Fruit fly (Drosophila melanogaster) S2 (cell line): ENCODE measurements around the gene CG4911.

ENCODE experiments used
- CG8478 ChIP-seq: fragments of >200 bp; optimal IDR thresholded peaks from 2 replicates; lab custom pipeline; 2018
- CTCF ChIP-seq, 2 experiments: fragments of >200 bp; optimal IDR thresholded peaks; 2 replicates each; lab custom pipeline; 2018

CG4911 gene

DNA sequence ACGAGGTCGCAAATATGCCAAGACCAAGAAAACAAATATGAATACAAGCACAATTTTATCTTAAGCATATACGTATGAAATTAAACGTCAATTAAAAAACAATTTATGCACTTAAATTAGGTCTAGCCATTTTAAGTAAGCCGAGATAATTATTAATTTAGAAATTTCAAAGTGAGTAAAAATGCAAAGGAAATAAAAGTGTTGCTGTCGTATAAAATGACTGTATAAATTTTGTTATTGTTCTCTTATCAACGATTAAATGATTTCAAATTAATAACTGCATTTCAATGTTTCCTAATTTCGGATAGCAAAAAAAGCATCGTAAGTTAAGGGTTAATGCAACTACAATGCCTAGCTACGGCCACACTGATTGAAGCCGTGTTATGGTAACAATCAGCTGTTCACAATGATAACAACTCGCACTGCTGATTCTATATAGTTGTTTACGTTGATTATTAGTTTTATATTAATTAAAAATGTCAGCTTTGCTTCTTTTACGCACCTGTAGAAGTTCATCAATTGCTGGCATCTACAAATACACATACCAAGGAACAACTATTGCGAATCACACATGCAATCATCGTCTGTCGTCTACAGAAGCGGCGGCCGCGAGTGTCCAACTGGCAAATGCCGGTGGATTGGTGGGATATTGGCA lies at the start of gene CG4911, which contains the start of gene CG4942:
CG4911 (minus strand) TSS at position 1 of the 655 bp plus-strand sequence.
CG4942 (plus strand) TSS at position 375 of the 655 bp plus-strand sequence.
- TF ChIP-seq CTCF (optimal IDR thresholded peaks at IDR 0.05; lab: Kevin White, UChicago) (no peak), CG8478 (lab: Kevin White, UChicago) (no peak)

DNA sequence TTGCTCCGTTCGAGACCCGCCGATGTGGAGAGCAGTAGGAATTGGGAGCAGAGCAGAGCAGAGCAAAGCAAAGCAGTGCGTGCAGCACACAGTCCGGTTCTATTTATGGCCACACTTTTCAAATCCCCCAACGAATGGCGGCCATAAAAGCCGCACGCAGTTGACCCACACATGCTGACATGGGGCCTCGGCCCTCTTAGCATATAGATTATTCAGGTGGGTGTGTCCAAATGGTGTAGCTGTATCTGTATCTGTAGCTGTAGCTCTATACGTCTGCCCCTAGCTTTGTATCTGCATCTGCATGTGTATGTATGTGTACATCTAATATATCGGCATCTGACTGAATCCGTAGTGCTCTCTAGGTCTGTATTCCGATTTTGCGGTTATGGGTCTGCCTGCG lies 48.8 kb upstream of the CG4911 start:
- TF ChIP-seq CTCF (optimal IDR thresholded peaks at IDR 0.05; lab: Kevin White, UChicago) (no peak), CG8478 (lab: Kevin White, UChicago) (no peak)

DNA sequence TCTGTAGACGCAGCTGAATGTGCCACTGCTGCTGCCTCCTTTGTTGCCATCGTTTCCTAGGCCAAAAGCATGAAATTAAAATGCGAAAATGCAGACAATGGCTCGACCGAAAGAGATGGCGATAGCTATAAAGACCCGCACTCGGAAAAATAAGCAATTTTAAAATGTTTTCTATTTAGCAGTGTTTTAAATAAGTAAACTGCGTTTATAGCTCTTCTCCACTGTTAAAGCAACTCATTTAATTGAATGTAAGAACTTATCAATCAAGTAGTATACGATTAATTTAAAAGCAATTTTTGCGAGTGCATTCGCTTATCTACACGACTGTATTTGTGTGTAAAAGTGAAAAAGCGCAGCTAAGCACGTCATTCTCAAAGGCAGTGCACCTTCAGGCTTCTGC lies 47.0 kb upstream of the CG4911 start:
- TF ChIP-seq CTCF (optimal IDR thresholded peaks at IDR 0.05; lab: Kevin White, UChicago) (no peak), CG8478 (lab: Kevin White, UChicago) (no peak)

DNA sequence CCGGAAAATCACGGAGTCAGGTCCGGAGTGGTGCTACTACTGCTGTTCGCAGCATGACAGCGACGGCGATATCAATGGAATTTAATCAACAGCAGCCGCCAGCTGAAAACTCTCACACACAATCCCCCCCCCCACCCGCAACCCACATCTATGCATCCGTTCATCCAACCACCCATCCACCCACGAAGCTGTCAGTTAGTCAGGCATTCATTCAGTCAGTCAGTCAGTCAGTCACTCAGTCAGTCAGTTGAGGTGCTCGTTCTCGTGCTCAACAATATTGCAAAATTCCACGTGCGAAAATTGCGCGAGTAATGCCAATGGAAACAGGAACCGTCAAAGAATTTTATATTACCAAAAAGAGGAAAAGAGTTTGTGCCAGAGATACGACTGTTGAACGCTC lies 43.1 kb upstream of the CG4911 start:
- TF ChIP-seq CG8478 (lab: Kevin White, UChicago) (no peak), CTCF (optimal IDR thresholded peaks at IDR 0.05; lab: Kevin White, UChicago) (no peak)

DNA sequence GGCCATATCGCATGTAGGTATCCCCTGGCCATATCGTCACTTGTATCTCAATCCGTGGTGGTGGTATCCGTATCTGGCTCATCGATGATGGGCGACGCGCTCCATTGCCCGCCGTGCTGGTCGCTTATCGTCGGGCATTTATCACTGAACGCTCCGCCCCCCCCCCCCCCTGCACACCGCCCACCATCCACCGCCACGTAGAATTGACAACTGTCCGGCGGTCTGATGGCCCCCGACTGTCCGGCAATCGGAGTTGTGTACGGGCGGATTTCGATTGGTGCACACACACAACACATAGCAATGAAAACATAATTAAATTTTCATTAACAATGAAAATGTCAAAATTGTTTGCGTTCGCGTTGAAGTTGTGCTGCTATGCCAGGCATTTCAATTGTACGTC lies 41.9 kb upstream of the CG4911 start:
- TF ChIP-seq CG8478 (lab: Kevin White, UChicago) (no peak), CTCF (optimal IDR thresholded peaks at IDR 0.05; lab: Kevin White, UChicago) (no peak)

DNA sequence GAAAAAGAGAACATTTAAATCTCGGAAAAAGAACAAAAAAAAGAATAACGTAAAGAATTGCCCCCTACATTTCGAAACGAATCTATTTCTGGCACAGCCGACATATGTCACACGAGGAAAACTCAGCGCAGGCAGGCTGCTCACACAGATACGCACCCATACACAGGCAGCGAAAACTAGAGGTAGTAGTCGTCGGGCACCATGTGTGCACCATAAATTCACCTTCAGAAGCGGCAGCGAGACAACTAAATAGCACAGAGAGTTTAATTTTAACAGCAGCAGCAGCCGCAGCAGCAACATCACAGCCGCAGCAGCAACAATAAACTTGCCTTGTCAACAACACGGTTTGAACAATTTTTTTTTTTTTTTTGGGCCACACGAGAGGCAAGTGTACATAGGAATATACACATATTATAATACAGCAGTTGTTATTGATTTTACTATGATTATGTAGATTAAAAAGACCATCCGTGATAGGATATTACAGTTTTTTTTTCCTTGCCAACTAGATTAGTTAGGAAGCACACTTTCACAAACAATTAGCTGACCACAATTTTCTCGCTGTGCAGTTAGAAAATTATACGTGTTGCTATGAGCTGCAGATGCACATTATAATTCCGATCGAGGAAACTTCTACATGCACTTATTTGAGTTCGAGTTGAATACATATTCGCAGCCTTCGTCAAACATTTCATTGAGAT lies 41.2 kb upstream of the CG4911 start:
- TF ChIP-seq CTCF (optimal IDR thresholded peaks at IDR 0.05; lab: Kevin White, UChicago) = no peak
- TF ChIP-seq CG8478 (lab: Kevin White, UChicago) = no peak

DNA sequence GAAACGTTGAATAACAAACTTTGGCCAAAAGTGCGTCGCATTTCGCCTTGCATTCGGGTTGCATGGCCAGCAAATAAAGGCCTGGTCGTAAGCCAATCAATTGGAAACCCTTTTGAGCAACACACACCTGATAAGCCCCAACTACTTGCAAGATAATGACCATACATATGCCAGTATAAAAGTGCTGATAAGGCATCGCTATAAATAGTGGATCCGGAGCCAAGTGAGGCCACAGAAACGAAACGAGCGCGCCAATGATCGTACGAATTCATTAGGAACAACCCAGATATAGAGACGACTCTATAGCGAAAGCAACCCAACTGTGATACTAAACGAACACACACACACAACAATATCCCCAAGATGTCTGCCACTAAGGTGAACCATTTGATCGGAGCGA lies 24.1 kb upstream of the CG4911 start, which contains the start of gene CG13315:
CG13315 (plus strand) TSS at position 230 of the 400 bp plus-strand sequence.
- TF ChIP-seq CTCF (optimal IDR thresholded peaks at IDR 0.05; lab: Kevin White, UChicago) (no peak), CG8478 (lab: Kevin White, UChicago) (no peak)

DNA sequence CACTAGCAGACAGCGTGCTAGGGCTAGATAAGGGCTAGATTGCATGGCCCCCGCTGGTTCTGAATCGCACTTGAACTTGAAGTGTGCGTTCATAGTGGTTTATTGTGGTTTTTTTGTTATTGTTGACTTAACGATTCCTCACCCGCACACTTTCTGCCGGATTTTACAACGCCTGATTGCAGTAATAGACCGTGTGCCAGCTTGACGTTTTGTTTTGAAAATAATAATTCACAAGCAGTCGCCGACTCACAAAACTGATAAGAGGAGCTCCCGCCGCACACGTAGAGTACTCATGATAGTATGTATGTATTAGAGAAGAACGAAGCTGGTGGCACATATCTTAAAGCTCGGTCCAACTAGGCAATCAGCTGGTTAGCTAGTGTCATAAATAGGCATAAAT lies 23.2 kb upstream of the CG4911 start:
- TF ChIP-seq CG8478 (lab: Kevin White, UChicago) (no peak), CTCF (optimal IDR thresholded peaks at IDR 0.05; lab: Kevin White, UChicago) (no peak)

DNA sequence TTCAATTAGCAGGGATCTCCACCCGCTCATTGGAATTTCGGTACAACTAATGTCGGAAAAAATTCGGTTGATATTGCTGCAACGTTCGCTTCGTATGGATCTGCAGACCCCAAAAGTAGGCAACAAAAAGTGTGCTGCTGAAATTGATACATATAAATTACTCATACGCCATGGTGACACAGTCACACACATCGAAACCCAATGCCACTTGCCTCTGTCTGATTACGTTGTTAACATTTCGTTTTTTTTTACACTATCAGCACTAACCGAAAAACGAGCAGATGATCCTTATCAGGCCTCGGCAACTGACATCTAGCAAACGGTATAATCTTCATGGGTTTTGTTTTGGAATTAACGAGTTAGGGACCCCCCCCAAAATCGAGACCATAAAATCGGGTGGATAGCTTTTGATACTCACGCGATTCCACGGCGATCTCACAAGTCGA lies 22.5 kb upstream of the CG4911 start:
- TF ChIP-seq CG8478 (lab: Kevin White, UChicago) (no peak), CTCF (optimal IDR thresholded peaks at IDR 0.05; lab: Kevin White, UChicago) (no peak)

DNA sequence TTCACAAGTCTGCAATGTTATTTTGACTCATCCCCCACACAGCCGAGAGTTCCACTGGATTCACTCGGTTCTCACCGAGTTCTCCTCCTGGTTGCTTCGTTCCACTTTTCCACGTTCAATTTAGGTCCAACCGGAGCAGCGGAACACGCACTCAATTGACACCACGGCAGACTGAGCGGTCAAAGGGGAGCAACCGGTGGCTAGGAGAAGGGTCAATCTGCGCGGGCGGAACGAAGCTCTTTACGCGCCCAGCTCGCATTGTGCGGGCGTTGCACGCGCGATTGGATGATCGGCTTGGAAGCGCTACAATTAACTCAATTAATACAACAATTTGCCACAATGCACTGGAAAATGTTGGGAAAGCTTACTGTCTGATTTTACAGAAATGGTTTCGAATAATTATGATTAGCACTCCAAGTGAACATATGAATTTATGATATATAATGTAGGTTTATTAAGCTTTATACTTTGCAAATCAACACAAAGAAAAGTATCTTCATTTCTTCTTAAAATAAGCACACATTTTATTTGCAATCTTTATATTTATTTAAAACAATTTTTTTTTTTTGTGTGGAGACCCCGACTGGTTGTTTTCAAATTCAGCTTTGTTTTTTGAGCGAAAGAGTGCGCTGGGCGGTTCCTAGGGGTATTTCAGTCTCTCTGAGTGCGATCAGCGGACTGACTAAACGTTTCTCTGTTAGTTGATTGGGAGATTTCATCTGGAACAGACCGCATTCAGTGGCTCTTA lies 20.0 kb upstream of the CG4911 start, which contains the start of gene CG32032:
CG32032 (plus strand) TSS at position 698 of the 748 bp plus-strand sequence.
- TF ChIP-seq CTCF (optimal IDR thresholded peaks at IDR 0.05; lab: Kevin White, UChicago) = no peak
- TF ChIP-seq CG8478 (lab: Kevin White, UChicago) = no peak

DNA sequence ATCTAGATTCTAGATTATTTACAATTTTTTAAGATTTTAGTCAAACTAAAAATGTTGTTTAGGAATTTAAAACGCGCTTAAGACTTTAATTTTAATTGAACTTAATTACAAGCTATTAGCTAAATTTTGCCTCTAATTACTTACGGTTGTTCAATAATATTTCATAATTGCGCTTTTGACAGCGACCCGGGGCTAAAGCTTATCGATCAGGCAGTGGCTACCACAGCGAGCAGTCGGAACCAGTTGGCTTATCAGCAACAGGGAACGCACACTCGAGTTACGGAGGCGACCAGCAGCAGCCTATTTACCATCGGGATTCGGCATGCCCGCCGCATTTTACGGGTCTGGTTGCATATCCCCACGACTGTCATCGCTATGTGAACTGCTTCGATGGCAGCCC lies 2.4 kb upstream of the CG4911 start:
- TF ChIP-seq CTCF (optimal IDR thresholded peaks at IDR 0.05; lab: Kevin White, UChicago) (no peak), CG8478 (lab: Kevin White, UChicago) (no peak)

DNA sequence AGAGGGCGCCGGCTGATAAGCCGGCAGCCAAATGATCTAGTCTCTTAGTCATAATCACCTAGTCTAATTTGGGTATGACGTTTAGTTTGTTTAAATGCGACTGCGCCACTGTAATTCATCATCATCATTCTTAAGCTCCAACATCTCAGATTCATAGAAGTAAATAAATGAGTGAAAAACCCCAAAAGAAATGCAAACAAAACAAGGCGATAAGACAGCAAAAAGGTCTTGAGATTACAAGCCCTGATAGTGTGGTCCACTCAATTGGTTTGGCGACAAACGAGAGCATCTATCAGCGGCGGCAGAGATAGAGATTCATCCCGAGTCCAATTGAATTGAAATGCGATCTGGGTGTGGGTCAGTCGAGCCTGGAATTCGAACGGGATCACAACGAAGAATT lies 1.8 kb upstream of the CG4911 start, which contains the start of gene teq:
teq (plus strand) TSS at position 359 of the 400 bp plus-strand sequence.
- no peak for TF ChIP-seq CTCF (optimal IDR thresholded peaks at IDR 0.05; lab: Kevin White, UChicago)
- TF ChIP-seq CG8478 (lab: Kevin White, UChicago) = no peak

DNA sequence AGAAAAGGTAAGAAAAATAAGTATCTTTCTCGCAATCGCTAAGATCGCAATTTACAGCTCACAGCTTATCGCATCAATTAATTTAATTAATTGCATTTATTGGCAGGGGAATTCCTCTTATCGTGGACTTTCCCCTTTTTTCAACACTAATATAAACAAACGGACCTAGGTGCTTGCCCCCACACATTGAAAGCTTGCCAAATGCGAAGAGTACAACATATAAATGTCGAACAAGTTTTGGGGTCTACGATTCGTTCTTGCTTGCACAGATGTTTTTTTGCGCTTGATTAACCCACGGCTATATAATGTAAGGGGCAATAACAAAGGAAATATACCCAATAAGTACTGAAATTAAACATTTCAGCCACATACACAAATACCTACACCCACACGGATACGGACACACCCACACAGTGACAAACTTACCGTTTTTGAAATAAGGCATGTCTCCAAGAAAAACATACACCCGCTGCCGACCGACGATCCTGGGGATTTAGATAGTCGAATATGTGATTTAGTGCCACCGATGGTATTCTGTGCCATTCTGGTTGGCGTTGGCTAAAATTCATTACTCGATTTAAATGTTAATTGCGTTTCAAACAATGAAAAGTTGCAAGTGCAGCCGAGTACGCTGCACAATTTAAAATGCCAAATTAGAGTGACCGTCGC lies 335 bp downstream of the CG4911 start:
- TF ChIP-seq CG8478 (lab: Kevin White, UChicago) = no peak
- TF ChIP-seq CTCF (optimal IDR thresholded peaks at IDR 0.05; lab: Kevin White, UChicago) = no peak

DNA sequence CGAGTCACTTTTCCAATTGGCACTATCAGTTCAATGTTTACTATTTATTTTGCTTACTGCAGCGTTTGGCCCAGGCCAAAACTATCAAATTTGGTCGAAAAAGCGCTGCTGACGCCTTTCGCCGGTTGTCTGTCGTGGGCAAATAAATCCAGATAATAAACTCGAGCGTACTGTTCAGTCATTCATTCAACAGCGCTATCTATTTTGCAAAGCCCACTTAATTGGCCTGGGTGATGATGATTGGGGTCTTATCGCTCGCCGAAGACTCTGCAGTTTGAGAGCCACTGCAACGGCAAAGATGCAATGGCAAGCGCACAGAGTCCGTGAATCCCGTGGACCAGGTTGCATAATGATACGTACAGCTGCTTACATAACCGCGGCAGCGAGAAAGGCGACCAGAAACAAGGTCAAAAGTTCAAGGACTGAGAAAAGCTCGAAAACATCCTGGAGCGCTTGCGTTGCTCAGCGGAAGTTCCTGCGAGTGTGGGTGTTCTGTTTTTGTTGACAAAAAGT lies 6.0 kb downstream of the CG4911 start:
- no peak for TF ChIP-seq CTCF (optimal IDR thresholded peaks at IDR 0.05; lab: Kevin White, UChicago)
- no peak for TF ChIP-seq CG8478 (lab: Kevin White, UChicago)
